Fruit fly (Drosophila melanogaster) whole organism, adult: ENCODE results near the gene CG32544.

ENCODE experiments used
- CG11617 ChIP-seq: fragments of 200-800 bp; sonication (Bioruptor generic); optimal IDR thresholded peaks from 2 replicates; lab custom pipeline; 2017; ENCODE audit warnings: mild to moderate bottlenecking, missing biosample characterization, missing genetic modification reagents, missing genetic modification characterization
- CG12768 ChIP-seq: fragments of 200-800 bp; sonication (Bioruptor generic); optimal IDR thresholded peaks from 2 replicates; lab custom pipeline; 2017; ENCODE audit warnings: missing biosample characterization, missing genetic modification characterization, mild to moderate bottlenecking, moderate library complexity, missing genetic modification reagents
- CG14711 ChIP-seq: fragments of 200-800 bp; sonication (Bioruptor generic); optimal IDR thresholded peaks from 2 replicates; lab custom pipeline; 2018; ENCODE audit warnings: missing biosample characterization, mild to moderate bottlenecking, missing genetic modification characterization, moderate library complexity
- CG1620 ChIP-seq: fragments of 200-800 bp; sonication (Bioruptor generic); optimal IDR thresholded peaks from 2 replicates; lab custom pipeline; 2016; ENCODE audit warnings: missing biosample characterization, missing genetic modification characterization
- CG33017 ChIP-seq: fragments of 200-800 bp; sonication (Bioruptor generic); optimal IDR thresholded peaks from 2 replicates; lab custom pipeline; 2018; ENCODE audit warnings: missing biosample characterization, mild to moderate bottlenecking, missing genetic modification characterization, moderate library complexity
- CG5204 ChIP-seq: fragments of 200-800 bp; sonication (Bioruptor generic); optimal IDR thresholded peaks from 2 replicates; lab custom pipeline; 2016; ENCODE audit warnings: missing biosample characterization, missing genetic modification characterization
- CG7045 ChIP-seq: fragments of 200-800 bp; sonication (Bioruptor generic); optimal IDR thresholded peaks from 2 replicates; lab custom pipeline; 2017; ENCODE audit warnings: missing biosample characterization, mild to moderate bottlenecking, missing genetic modification characterization
- CG7101 ChIP-seq: fragments of 200-800 bp; sonication (Bioruptor generic); optimal IDR thresholded peaks from 2 replicates; lab custom pipeline; 2018; ENCODE audit warnings: missing biosample characterization, mild to moderate bottlenecking, missing genetic modification characterization, moderate library complexity
- Clk ChIP-seq: fragments of 200-800 bp; sonication (Bioruptor generic); optimal IDR thresholded peaks from 2 replicates; lab custom pipeline; 2017; ENCODE audit warnings: missing biosample characterization, missing genetic modification characterization
- Crg-1 ChIP-seq: fragments of 200-800 bp; sonication (Bioruptor generic); optimal IDR thresholded peaks from 2 replicates; lab custom pipeline; 2016; ENCODE audit warnings: missing biosample characterization, missing genetic modification characterization
- Hr96 ChIP-seq: fragments of 200-800 bp; sonication (Bioruptor generic); optimal IDR thresholded peaks from 2 replicates; lab custom pipeline; 2016; ENCODE audit warnings: missing biosample characterization, missing genetic modification characterization
- Mnt ChIP-seq: fragments of 200-800 bp; sonication (Bioruptor generic); optimal IDR thresholded peaks from 2 replicates; lab custom pipeline; 2016; ENCODE audit warnings: missing biosample characterization, mild to moderate bottlenecking, missing genetic modification characterization
- bab1 ChIP-seq: fragments of 200-800 bp; sonication (Bioruptor generic); optimal IDR thresholded peaks from 3 replicates; lab custom pipeline; 2019; ENCODE audit warnings: missing biosample characterization, mild to moderate bottlenecking, missing genetic modification characterization, moderate library complexity
- cic ChIP-seq: fragments of 200-800 bp; sonication (Bioruptor generic); optimal IDR thresholded peaks from 2 replicates; lab custom pipeline; 2017; ENCODE audit warnings: missing biosample characterization, mild to moderate bottlenecking, missing genetic modification characterization, moderate library complexity
- cnc ChIP-seq, 2 experiments: fragments of >200 bp; optimal IDR thresholded peaks; 2 replicates each; lab custom pipeline; 2017
- kay ChIP-seq: fragments of 200-800 bp; sonication (Bioruptor generic); peaks from one replicate; lab custom pipeline; 2016; ENCODE audit warnings: missing biosample characterization, missing genetic modification characterization, borderline replicate concordance
- ovo ChIP-seq: fragments of 200-800 bp; sonication (Bioruptor generic); optimal IDR thresholded peaks from 2 replicates; lab custom pipeline; 2016; ENCODE audit warnings: missing biosample characterization, missing genetic modification characterization
- pad ChIP-seq: fragments of 200-800 bp; sonication (Bioruptor generic); optimal IDR thresholded peaks from 3 replicates; lab custom pipeline; 2017; ENCODE audit warnings: missing biosample characterization, missing genetic modification characterization, mild to moderate bottlenecking, moderate library complexity, missing genetic modification reagents
- tj ChIP-seq: fragments of 200-800 bp; sonication (Bioruptor generic); optimal IDR thresholded peaks from 3 replicates; lab custom pipeline; 2017; ENCODE audit warnings: missing biosample characterization, mild to moderate bottlenecking, missing genetic modification characterization, moderate library complexity
- toe ChIP-seq: fragments of 200-800 bp; sonication (Bioruptor generic); optimal IDR thresholded peaks from 2 replicates; lab custom pipeline; 2016; ENCODE audit warnings: missing biosample characterization, missing genetic modification characterization

CG32544 gene

dm6 chrX:18860074-18860473, at the start of gene CG32544:
Gene CG32544 (plus strand): TSS chrX:18860284.
- TF ChIP-seq CG33017 (tag; lab: Kevin White, UChicago) (no peak), Mnt (GFP tag; lab: Kevin White, UChicago) (no peak), cic (GFP tag; lab: Kevin White, UChicago) (no peak), ovo (GFP tag; lab: Kevin White, UChicago) (no peak), CG12768 (no peak), tj (GFP tag; lab: Kevin White, UChicago) (no peak), CG5204 (GFP tag; lab: Kevin White, UChicago) (no peak), Hr96 (GFP tag; lab: Kevin White, UChicago) (no peak), toe (no peak), pad (no peak), CG1620 (no peak)

- TF ChIP-seq toe (no peak), CG1620 (no peak), CG7101 (no peak), cic (GFP tag; lab: Kevin White, UChicago) (no peak), CG12768 (no peak), ovo (GFP tag; lab: Kevin White, UChicago) (no peak), Hr96 (GFP tag; lab: Kevin White, UChicago) (no peak), tj (GFP tag; lab: Kevin White, UChicago) (no peak), Mnt (GFP tag; lab: Kevin White, UChicago) (no peak), kay (GFP tag; lab: Kevin White, UChicago) (no peak)
Measured at dm6 chrX:18812111-18812510, 48.0 kb upstream of the CG32544 start.

dm6 chrX:18813049-18813448, 47.0 kb upstream of the CG32544 start, which contains the start of gene CG42450:
Gene CG42450 (plus strand): TSS chrX:18813297.
- TF ChIP-seq ovo (GFP tag; lab: Kevin White, UChicago), result no peak
- TF ChIP-seq Hr96 (GFP tag; lab: Kevin White, UChicago), result no peak
- no peak for TF ChIP-seq CG33017 (tag; lab: Kevin White, UChicago)
- no peak for TF ChIP-seq CG1620
- TF ChIP-seq CG14711 (tag; lab: Kevin White, UChicago), result no peak
- no peak for TF ChIP-seq Clk
- no peak for TF ChIP-seq Crg-1 (GFP tag; lab: Kevin White, UChicago)
- no peak for TF ChIP-seq CG11617 (GFP tag; lab: Kevin White, UChicago)
- TF ChIP-seq cnc (optimal IDR thresholded peaks at IDR 0.05; lab: Kevin White, UChicago), result no peak

dm6 chrX:18814373-18814772, 45.7 kb upstream of the CG32544 start:
- TF ChIP-seq cnc (optimal IDR thresholded peaks at IDR 0.05; lab: Kevin White, UChicago) (no peak), CG1620 (no peak), cic (GFP tag; lab: Kevin White, UChicago) (no peak), bab1 (no peak), pad (peak; percentile 51), Crg-1 (GFP tag; lab: Kevin White, UChicago) (no peak)

dm6 chrX:18814944-18815343, 45.1 kb upstream of the CG32544 start:
- TF ChIP-seq CG1620 (no peak), cnc (optimal IDR thresholded peaks at IDR 0.05; lab: Kevin White, UChicago) (no peak), CG11617 (GFP tag; lab: Kevin White, UChicago) (no peak), ovo (GFP tag; lab: Kevin White, UChicago) (no peak), CG33017 (tag; lab: Kevin White, UChicago) (no peak), Mnt (GFP tag; lab: Kevin White, UChicago) (no peak)

- TF ChIP-seq pad (no peak), bab1 (peak; percentile 27)
Measured at dm6 chrX:18830396-18830795, 29.7 kb upstream of the CG32544 start, which contains the start of gene CG7101. Gene CG7101 (plus strand): TSS chrX:18830591.

dm6 chrX:18832371-18832852, 27.7 kb upstream of the CG32544 start, which contains the start of gene Pvf1:
Gene Pvf1 (plus strand): TSS chrX:18832682.
- no peak for TF ChIP-seq Clk
- TF ChIP-seq tj (GFP tag; lab: Kevin White, UChicago), result peak; percentile 18
- no peak for TF ChIP-seq toe
- TF ChIP-seq CG7101, result peak; percentile 47
- TF ChIP-seq CG12768, result peak; percentile 5
- peak; percentile 47 for TF ChIP-seq bab1
- TF ChIP-seq pad, result peak; percentile 54
- no peak for TF ChIP-seq CG33017 (tag; lab: Kevin White, UChicago)
- TF ChIP-seq Mnt (GFP tag; lab: Kevin White, UChicago), result peak; percentile 23
- peak; percentile 63 for TF ChIP-seq ovo (GFP tag; lab: Kevin White, UChicago)
- no peak for TF ChIP-seq cic (GFP tag; lab: Kevin White, UChicago)

- TF ChIP-seq CG7101 (peak; percentile 45), CG12768 (no peak), CG11617 (GFP tag; lab: Kevin White, UChicago) (no peak), toe (no peak), Mnt (GFP tag; lab: Kevin White, UChicago) (no peak), Hr96 (GFP tag; lab: Kevin White, UChicago) (no peak), tj (GFP tag; lab: Kevin White, UChicago) (no peak), CG14711 (tag; lab: Kevin White, UChicago) (peak; percentile 44), cnc (optimal IDR thresholded peaks at IDR 0.05; lab: Kevin White, UChicago) (no peak), Clk (no peak), kay (GFP tag; lab: Kevin White, UChicago) (no peak), bab1 (peak; percentile 19), cic (GFP tag; lab: Kevin White, UChicago) (no peak), CG7045 (GFP tag; lab: Kevin White, UChicago) (no peak), CG33017 (tag; lab: Kevin White, UChicago) (no peak), CG1620 (no peak), CG5204 (GFP tag; lab: Kevin White, UChicago) (no peak), Crg-1 (GFP tag; lab: Kevin White, UChicago) (no peak), pad (no peak), ovo (GFP tag; lab: Kevin White, UChicago) (no peak)
Measured at dm6 chrX:18834399-18834798, 25.7 kb upstream of the CG32544 start.
